Worm (Caenorhabditis elegans) whole organism, late embryonic: ENCODE results near the gene F59E12.9.

Experiments
- K02D7.2 ChIP-seq: sonication (generic microtip); optimal IDR thresholded peaks from 2 replicates; lab custom pipeline; 2017; ENCODE audit warnings: mild to moderate bottlenecking, missing genetic modification characterization, missing compliant biosample characterization
- K09A11.1 ChIP-seq: sonication (generic microtip); optimal IDR thresholded peaks from 2 replicates; lab custom pipeline; 2017; ENCODE audit warnings: antibody characterized with exemption, mild to moderate bottlenecking, missing genetic modification characterization, missing compliant biosample characterization; ENCODE audit not compliant: insufficient read depth
- T23F11.4 ChIP-seq: fragments of 200-800 bp; sonication (Bioruptor generic); optimal IDR thresholded peaks from 2 replicates; lab custom pipeline; 2018; ENCODE audit warnings: mild to moderate bottlenecking, missing genetic modification characterization, missing compliant biosample characterization
- ahr-1 ChIP-seq: sonication (generic microtip); optimal IDR thresholded peaks from 2 replicates; lab custom pipeline; 2016; ENCODE audit warnings: missing genetic modification characterization, missing compliant biosample characterization
- ama-1 ChIP-seq: fragments of 150-350 bp; optimal IDR thresholded peaks from 2 replicates; lab custom pipeline; 2014
- ceh-2 ChIP-seq: sonication (generic microtip); optimal IDR thresholded peaks from 2 replicates; lab custom pipeline; 2016; ENCODE audit warnings: missing genotype, missing genetic modification characterization, missing compliant biosample characterization
- ceh-24 ChIP-seq: sonication (generic microtip); optimal IDR thresholded peaks from 2 replicates; lab custom pipeline; 2016; ENCODE audit warnings: mild to moderate bottlenecking, missing genetic modification characterization, missing compliant biosample characterization
- ceh-45 ChIP-seq: fragments of 200-800 bp; sonication (Bioruptor generic); IDR thresholded peaks from 2 replicates; pipeline ENCODE4 v1.3.6; 2022; ENCODE audit warnings: missing genetic modification reagents, missing genetic modification characterization, missing compliant biosample characterization
- ceh-48 ChIP-seq: sonication (generic microtip); optimal IDR thresholded peaks from 2 replicates; lab custom pipeline; 2016; ENCODE audit warnings: missing genetic modification characterization, inconsistent platforms, missing compliant biosample characterization
- ceh-6 ChIP-seq: fragments of 200-800 bp; sonication (Bioruptor generic); optimal IDR thresholded peaks from 2 replicates; lab custom pipeline; 2018; ENCODE audit warnings: mild to moderate bottlenecking, missing genetic modification characterization, missing compliant biosample characterization
- dmd-4 ChIP-seq: sonication (generic microtip); optimal IDR thresholded peaks from 2 replicates; lab custom pipeline; 2016; ENCODE audit warnings: borderline replicate concordance, missing genetic modification characterization, missing compliant biosample characterization
- dve-1 ChIP-seq: sonication (generic microtip); optimal IDR thresholded peaks from 2 replicates; lab custom pipeline; 2017; ENCODE audit warnings: antibody characterized with exemption, mild to moderate bottlenecking, missing genetic modification characterization, missing compliant biosample characterization
- elt-4 ChIP-seq: sonication (generic microtip); optimal IDR thresholded peaks from 2 replicates; lab custom pipeline; 2016; ENCODE audit warnings: missing genetic modification characterization, missing compliant biosample characterization
- ets-4 ChIP-seq: sonication (generic microtip); optimal IDR thresholded peaks from 2 replicates; lab custom pipeline; 2016; ENCODE audit warnings: missing genetic modification characterization, missing compliant biosample characterization
- fax-1 ChIP-seq: sonication (generic microtip); optimal IDR thresholded peaks from 2 replicates; lab custom pipeline; 2016; ENCODE audit warnings: missing genotype, missing genetic modification characterization, missing compliant biosample characterization
- fkh-10 ChIP-seq: fragments of 150-350 bp; optimal IDR thresholded peaks from 2 replicates; lab custom pipeline; 2014; ENCODE audit warnings: missing biosample characterization, missing genetic modification reagents, missing genetic modification characterization
- hlh-15 ChIP-seq: sonication (generic microtip); optimal IDR thresholded peaks from 2 replicates; lab custom pipeline; 2016; ENCODE audit warnings: missing genetic modification characterization, missing compliant biosample characterization
- hlh-30 ChIP-seq: sonication (generic microtip); optimal IDR thresholded peaks from 2 replicates; lab custom pipeline; 2017; ENCODE audit warnings: antibody characterized with exemption, missing genetic modification characterization, missing compliant biosample characterization; ENCODE audit not compliant: insufficient read depth
- hlh-6 ChIP-seq: sonication (generic microtip); optimal IDR thresholded peaks from 2 replicates; lab custom pipeline; 2016; ENCODE audit warnings: missing genotype, missing genetic modification characterization, missing compliant biosample characterization
- hlh-8 ChIP-seq: sonication (generic microtip); optimal IDR thresholded peaks from 2 replicates; lab custom pipeline; 2016; ENCODE audit warnings: missing genotype, missing genetic modification characterization, missing compliant biosample characterization
- lin-11 ChIP-seq: fragments of 200-800 bp; sonication (Bioruptor generic); optimal IDR thresholded peaks from 2 replicates; lab custom pipeline; 2018; ENCODE audit warnings: mild to moderate bottlenecking, missing genetic modification characterization, missing compliant biosample characterization
- mec-3 ChIP-seq: sonication (generic microtip); optimal IDR thresholded peaks from 2 replicates; lab custom pipeline; 2016; ENCODE audit warnings: borderline replicate concordance, missing genetic modification characterization, missing compliant biosample characterization
- nfya-1 ChIP-seq: sonication (generic microtip); optimal IDR thresholded peaks from 2 replicates; lab custom pipeline; 2017; ENCODE audit warnings: missing genetic modification characterization, mild to moderate bottlenecking, missing compliant biosample characterization, antibody characterized with exemption, moderate library complexity
- odd-2 ChIP-seq: sonication (generic microtip); optimal IDR thresholded peaks from 2 replicates; lab custom pipeline; 2017; ENCODE audit warnings: antibody characterized with exemption, mild to moderate bottlenecking, missing genetic modification characterization, missing compliant biosample characterization
- pat-9 ChIP-seq: fragments of 200-800 bp; sonication (Bioruptor generic); optimal IDR thresholded peaks from 2 replicates; lab custom pipeline; 2018; ENCODE audit warnings: mild to moderate bottlenecking, missing genetic modification characterization, moderate library complexity, missing compliant biosample characterization
- pqm-1 ChIP-seq: sonication (generic microtip); optimal IDR thresholded peaks from 2 replicates; lab custom pipeline; 2016; ENCODE audit warnings: missing genetic modification characterization, missing compliant biosample characterization
- sdc-2 ChIP-seq: sonication (generic microtip); optimal IDR thresholded peaks from 2 replicates; lab custom pipeline; 2016; ENCODE audit warnings: missing genotype, missing genetic modification characterization, missing compliant biosample characterization
- sox-2 ChIP-seq: fragments of 200-800 bp; sonication (Bioruptor generic); IDR thresholded peaks from 2 replicates; pipeline ENCODE4 v1.3.6; 2022; ENCODE audit warnings: missing genetic modification reagents, missing genetic modification characterization, missing compliant biosample characterization
- sox-4 ChIP-seq: sonication (generic microtip); optimal IDR thresholded peaks from 2 replicates; lab custom pipeline; 2017; ENCODE audit warnings: mild to moderate bottlenecking, missing genetic modification characterization, inconsistent platforms, missing compliant biosample characterization
- tbx-2 ChIP-seq: sonication (generic microtip); optimal IDR thresholded peaks from 2 replicates; lab custom pipeline; 2016; ENCODE audit warnings: missing genetic modification characterization, missing compliant biosample characterization
- tbx-7 ChIP-seq: sonication (generic microtip); optimal IDR thresholded peaks from 2 replicates; lab custom pipeline; 2016; ENCODE audit warnings: missing genotype, missing genetic modification characterization, missing compliant biosample characterization
- unc-55 ChIP-seq: sonication (generic microtip); optimal IDR thresholded peaks from 2 replicates; lab custom pipeline; 2017; ENCODE audit warnings: missing biosample characterization, missing genetic modification reagents, missing genetic modification characterization
- zip-5 ChIP-seq: sonication (generic microtip); optimal IDR thresholded peaks from 2 replicates; lab custom pipeline; 2016; ENCODE audit warnings: missing genetic modification characterization, missing compliant biosample characterization

F59E12.9 gene

DNA sequence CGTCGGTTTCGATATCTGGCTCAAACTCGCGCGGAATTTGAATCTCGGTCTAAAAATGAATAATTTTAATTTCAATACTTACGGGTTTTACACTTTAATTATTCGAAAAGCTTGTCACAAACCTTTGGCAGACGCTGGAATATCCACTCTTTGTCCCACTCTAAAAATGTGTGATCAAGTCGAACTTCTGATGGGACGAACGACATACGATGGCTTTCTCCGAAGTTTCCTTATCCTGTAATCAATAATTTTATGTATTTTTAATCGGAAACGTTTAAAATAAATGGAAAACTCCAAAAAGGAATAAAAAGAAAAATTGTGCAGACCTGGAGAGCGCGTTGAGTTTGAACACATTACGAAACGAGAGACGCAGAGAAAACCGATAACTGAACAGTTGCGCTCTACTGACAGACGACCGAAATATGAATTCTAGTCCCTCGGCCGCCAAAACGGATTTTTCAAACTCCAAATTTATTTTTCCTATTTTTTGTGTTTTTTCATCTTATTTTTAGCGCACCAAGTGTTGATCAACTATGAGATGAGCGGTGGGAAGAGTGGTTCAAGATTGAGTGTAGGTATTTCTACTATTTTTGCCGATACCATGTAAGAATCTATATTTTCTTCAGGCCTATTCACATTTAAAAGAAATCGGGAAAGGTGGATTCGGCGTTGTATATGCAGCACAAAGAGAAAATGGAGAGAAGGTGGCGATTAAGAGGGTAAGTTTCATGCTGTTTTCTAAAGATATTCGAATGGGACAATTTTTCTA, 2.6 kb upstream of the F59E12.9 start, which contains the start of the genes sam-4, F59E12.17 and zyg-1 (continued):
- TF ChIP-seq T23F11.4: no peak
- no peak for TF ChIP-seq K02D7.2
- no peak for TF ChIP-seq sdc-2 (tag; lab: Kevin White, UChicago)
- TF ChIP-seq ceh-2: peak; percentile 78
- TF ChIP-seq ceh-24 (tag; lab: Kevin White, UChicago): no peak
- peak; percentile 70 for TF ChIP-seq tbx-2 (tag; lab: Kevin White, UChicago)
- TF ChIP-seq odd-2 (tag; lab: Kevin White, UChicago): no peak
- TF ChIP-seq ceh-6 (GFP tag; lab: Kevin White, UChicago): no peak
- TF ChIP-seq dmd-4 (tag; lab: Kevin White, UChicago): no peak
- TF ChIP-seq elt-4 (tag; lab: Kevin White, UChicago): no peak
- TF ChIP-seq K09A11.1 (tag; lab: Kevin White, UChicago): no peak
- peak; percentile 54 for TF ChIP-seq nfya-1
- no peak for TF ChIP-seq ceh-45
- no peak for TF ChIP-seq hlh-15 (tag; lab: Kevin White, UChicago)
- TF ChIP-seq sox-2 (GFP tag; lab: Robert Waterston, UW): no peak
- no peak for TF ChIP-seq ahr-1 (tag; lab: Kevin White, UChicago)
- peak; percentile 83 for TF ChIP-seq ets-4 (tag; lab: Kevin White, UChicago)

DNA sequence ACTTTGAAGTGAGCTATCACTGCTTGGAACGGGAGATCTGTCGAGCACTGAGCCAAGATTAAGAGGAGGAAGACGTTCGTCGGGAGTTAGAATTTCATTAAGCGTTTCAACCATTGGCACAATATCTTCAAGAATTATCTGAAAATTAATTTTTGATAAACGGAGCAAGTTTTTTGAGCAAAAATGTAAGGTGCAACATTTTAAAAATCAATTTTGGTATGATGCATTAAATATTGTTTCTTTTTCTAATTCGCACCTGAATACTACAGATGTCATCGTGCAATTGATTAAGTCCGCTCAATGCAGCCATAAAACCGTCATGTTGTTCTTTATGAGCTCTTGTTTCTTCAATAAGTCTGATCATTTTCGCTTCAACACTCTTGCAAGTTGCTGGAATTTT, 1.4 kb upstream of the F59E12.9 start, which contains the start of gene ddl-1:
ddl-1 (minus strand) TSS at position 101 of the 400 bp plus-strand sequence.
- TF ChIP-seq ceh-48 (tag; lab: Kevin White, UChicago): no peak
- TF ChIP-seq ahr-1 (tag; lab: Kevin White, UChicago): no peak
- no peak for TF ChIP-seq ceh-2

DNA sequence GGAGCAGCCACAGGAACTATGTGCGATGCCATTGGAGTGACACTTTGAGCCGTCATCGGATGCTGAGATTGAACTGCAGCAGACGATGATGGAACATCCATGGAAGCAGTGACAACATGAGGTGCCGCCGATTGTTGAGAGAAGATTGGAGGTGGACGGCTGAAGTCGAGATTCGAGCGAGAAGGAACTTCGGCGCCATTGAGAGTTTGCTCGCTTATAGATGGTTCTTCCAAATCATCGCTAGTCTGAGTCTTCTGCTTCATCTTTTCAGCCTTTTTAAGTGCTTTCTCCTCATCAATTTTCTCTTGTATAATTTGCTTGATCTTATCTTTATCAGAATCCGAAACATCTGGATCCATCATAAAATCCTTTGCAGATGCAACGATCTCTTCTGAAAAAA, 4.7 kb downstream of the F59E12.9 start:
- no peak for TF ChIP-seq hlh-15 (tag; lab: Kevin White, UChicago)
- no peak for TF ChIP-seq T23F11.4
- TF ChIP-seq fkh-10 (GFP tag; lab: Kevin White, UChicago): no peak
- no peak for TF ChIP-seq fax-1 (tag; lab: Kevin White, UChicago)
- TF ChIP-seq hlh-30 (tag; lab: Kevin White, UChicago): no peak
- no peak for TF ChIP-seq sox-4 (tag; lab: Kevin White, UChicago)
- no peak for TF ChIP-seq elt-4 (tag; lab: Kevin White, UChicago)
- TF ChIP-seq unc-55 (GFP tag; lab: Kevin White, UChicago): no peak
- no peak for TF ChIP-seq sox-2 (GFP tag; lab: Robert Waterston, UW)
- no peak for TF ChIP-seq dve-1 (tag; lab: Kevin White, UChicago)
- TF ChIP-seq odd-2 (tag; lab: Kevin White, UChicago): no peak
- no peak for TF ChIP-seq zip-5 (tag; lab: Kevin White, UChicago)
- no peak for TF ChIP-seq pat-9
- no peak for TF ChIP-seq tbx-7 (tag; lab: Kevin White, UChicago)
- TF ChIP-seq mec-3 (tag; lab: Kevin White, UChicago): no peak
- no peak for TF ChIP-seq lin-11 (tag; lab: Kevin White, UChicago)
- no peak for TF ChIP-seq hlh-6 (tag; lab: Kevin White, UChicago)
- no peak for TF ChIP-seq pqm-1 (tag; lab: Kevin White, UChicago)

DNA sequence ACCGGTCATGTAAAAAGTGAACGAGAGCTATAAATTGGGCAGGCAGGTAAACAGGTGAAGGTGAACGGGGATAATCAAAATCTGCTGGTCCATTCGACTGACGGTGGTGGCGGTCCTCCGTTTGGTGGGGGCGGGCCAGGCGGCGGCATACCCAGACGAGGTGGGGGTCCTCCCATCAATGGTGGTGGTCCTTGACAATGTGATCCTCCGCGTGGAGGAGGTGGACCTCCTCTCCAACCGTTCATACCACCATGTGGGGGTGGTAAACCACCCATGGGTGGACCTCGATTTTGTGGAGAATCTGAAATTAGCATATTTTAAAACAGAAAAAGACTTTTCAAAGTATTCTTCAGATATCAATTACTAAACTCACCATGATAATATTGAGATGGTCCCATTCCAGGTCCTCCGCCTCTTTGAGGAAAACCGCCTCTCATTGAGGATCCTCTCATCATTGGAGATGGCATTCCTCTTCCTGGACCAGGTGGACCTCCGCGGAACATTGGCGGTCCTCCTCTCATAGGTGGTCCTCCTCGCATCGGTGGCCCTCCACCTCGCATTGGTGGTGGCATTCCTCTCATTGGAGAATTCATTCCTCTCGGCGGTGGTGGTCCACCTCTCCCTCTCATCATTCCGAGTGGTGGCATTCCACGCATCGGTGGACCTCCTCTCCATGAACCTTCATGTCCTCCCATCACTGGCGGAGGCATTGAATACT, 6.3 kb downstream of the F59E12.9 start:
- TF ChIP-seq elt-4 (tag; lab: Kevin White, UChicago) (peak; percentile 41), ceh-48 (tag; lab: Kevin White, UChicago) (no peak), hlh-8 (no peak), ama-1 (lab: Kevin White, UChicago) (no peak)
